Worm (Caenorhabditis elegans): ENCODE data around the gene ZK697.1.

DNA sequence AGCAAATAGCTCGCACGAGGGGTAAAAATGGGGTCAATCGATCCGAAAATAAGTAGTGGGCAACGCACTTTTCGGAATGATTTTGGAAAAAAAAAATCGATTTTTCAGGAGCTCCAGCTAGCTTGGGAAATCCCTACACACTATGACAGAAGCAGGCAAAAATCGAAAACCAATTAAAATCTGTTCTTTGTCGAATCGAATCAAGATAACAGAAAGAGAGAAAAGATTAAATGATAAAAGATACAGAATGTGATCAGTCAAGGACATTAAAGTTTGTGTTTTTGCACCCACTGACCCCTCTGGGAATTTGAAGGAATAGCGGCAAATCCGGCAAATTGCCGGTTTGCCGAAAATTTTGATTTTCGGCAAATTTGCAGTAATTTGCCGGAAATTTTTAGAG is 14.8 kb downstream of the ZK697.1 start:
- TF ChIP-seq ztf-11 (tag; optimal IDR thresholded peaks at IDR 0.05), result no peak
- TF ChIP-seq unc-62 (GFP tag; optimal IDR thresholded peaks at IDR 0.05), result no peak
- TF ChIP-seq sptf-1 (tag; optimal IDR thresholded peaks at IDR 0.05), result no peak
- no peak for TF ChIP-seq nhr-28 (tag; optimal IDR thresholded peaks at IDR 0.05)
- TF ChIP-seq nhr-76 (tag; optimal IDR thresholded peaks at IDR 0.05), result no peak
- TF ChIP-seq hlh-1 (tag; optimal IDR thresholded peaks at IDR 0.05), result no peak
- no peak for TF ChIP-seq snpc-4 (tag; optimal IDR thresholded peaks at IDR 0.05)
- no peak for TF ChIP-seq pha-4 (tag; optimal IDR thresholded peaks at IDR 0.05)

Measured in whole organism, mixed stage, embryonic.